Worm (Caenorhabditis elegans) whole organism, L4 larva: ENCODE data around the gene clec-193.

Experiments used
- F10B5.3 ChIP-seq: sonication (generic microtip); optimal IDR thresholded peaks from 2 replicates; lab custom pipeline; 2016; ENCODE audit warnings: mild to moderate bottlenecking, missing genetic modification characterization, missing compliant biosample characterization
- F26F4.8 ChIP-seq: fragments of 200-800 bp; sonication (Bioruptor generic); conservative IDR thresholded peaks from 2 replicates; pipeline ENCODE4 v1.3.6; 2022; ENCODE audit warnings: missing genetic modification characterization, missing compliant biosample characterization
- F37D6.2 ChIP-seq: sonication (generic microtip); optimal IDR thresholded peaks from 2 replicates; lab custom pipeline; 2016; ENCODE audit warnings: mild to moderate bottlenecking, missing genetic modification characterization, missing compliant biosample characterization
- F49E8.2 ChIP-seq: sonication (generic microtip); optimal IDR thresholded peaks from 2 replicates; lab custom pipeline; 2016; ENCODE audit warnings: missing compliant biosample characterization, mild to moderate bottlenecking, missing genetic modification characterization, borderline replicate concordance
- R02D3.7 ChIP-seq: fragments of 150-350 bp; sonication (generic microtip); optimal IDR thresholded peaks from 3 replicates; lab custom pipeline; 2014; ENCODE audit warnings: missing biosample characterization, missing genetic modification characterization
- Y105C5A.15 ChIP-seq: fragments of 200-800 bp; sonication (Bioruptor generic); IDR thresholded peaks from 2 replicates; pipeline ENCODE4 v1.3.6; 2022; ENCODE audit warnings: missing genetic modification characterization, missing compliant biosample characterization
- Y75B8A.6 ChIP-seq: fragments of 200-800 bp; sonication (Bioruptor generic); IDR thresholded peaks from 2 replicates; pipeline ENCODE4 v1.3.6; 2022; ENCODE audit warnings: missing genetic modification reagents, missing genetic modification characterization, missing compliant biosample characterization
- ZK337.2 ChIP-seq: fragments of 200-800 bp; sonication (Bioruptor generic); IDR thresholded peaks from 2 replicates; pipeline ENCODE4 v1.3.6; 2022; ENCODE audit warnings: missing genetic modification reagents, missing genetic modification characterization, missing compliant biosample characterization
- ZK546.5 ChIP-seq, 2 experiments: sonication (generic microtip); optimal IDR thresholded peaks; 2 replicates each; lab custom pipeline; 2017; ENCODE audit warnings: missing biosample characterization in 2 of 2, missing genetic modification characterization in 2 of 2
- aha-1 ChIP-seq: fragments of 150-350 bp; peaks from one replicate; lab custom pipeline; 2014; ENCODE audit warnings: missing biosample characterization, missing genetic modification characterization
- ceh-20 ChIP-seq: fragments of 200-800 bp; sonication (Bioruptor generic); IDR thresholded peaks from 2 replicates; pipeline ENCODE4 v1.3.6; 2022; ENCODE audit warnings: missing genetic modification reagents, missing genetic modification characterization, missing compliant biosample characterization
- ceh-82 ChIP-seq: sonication (generic microtip); optimal IDR thresholded peaks from 2 replicates; lab custom pipeline; 2017; ENCODE audit warnings: missing biosample characterization, missing genetic modification characterization
- cey-2 ChIP-seq: sonication (generic microtip); optimal IDR thresholded peaks from 3 replicates; lab custom pipeline; 2017; ENCODE audit warnings: missing genetic modification characterization, mild to moderate bottlenecking, missing compliant biosample characterization, antibody characterized with exemption, borderline replicate concordance; ENCODE audit not compliant: insufficient read depth
- ctbp-1 ChIP-seq: fragments of 200-800 bp; sonication (Bioruptor generic); IDR thresholded peaks from 2 replicates; pipeline ENCODE4 v1.3.6; 2022; ENCODE audit warnings: missing genetic modification reagents, missing genetic modification characterization, missing compliant biosample characterization
- daf-19 ChIP-seq: fragments of 200-800 bp; sonication (Bioruptor generic); conservative IDR thresholded peaks from 2 replicates; pipeline ENCODE4 v1.3.6; 2022; ENCODE audit warnings: missing genetic modification characterization, missing compliant biosample characterization
- dmd-6 ChIP-seq: fragments of 200-800 bp; sonication (Bioruptor generic); IDR thresholded peaks from 2 replicates; pipeline ENCODE4 v1.3.6; 2022; ENCODE audit warnings: missing genetic modification reagents, missing genetic modification characterization, missing compliant biosample characterization
- dmd-8 ChIP-seq: fragments of 200-800 bp; sonication (Bioruptor generic); IDR thresholded peaks from 2 replicates; pipeline ENCODE4 v1.3.6; 2022; ENCODE audit warnings: missing genetic modification characterization, missing compliant biosample characterization
- dmd-9 ChIP-seq: fragments of 200-800 bp; sonication (Bioruptor generic); IDR thresholded peaks from 2 replicates; pipeline ENCODE4 v1.3.6; 2022; ENCODE audit warnings: missing genetic modification reagents, missing genetic modification characterization, missing compliant biosample characterization
- dve-1 ChIP-seq: sonication (generic microtip); optimal IDR thresholded peaks from 2 replicates; lab custom pipeline; 2017; ENCODE audit warnings: antibody characterized with exemption, mild to moderate bottlenecking, missing genetic modification characterization, missing compliant biosample characterization; ENCODE audit not compliant: insufficient read depth
- fkh-10 ChIP-seq: fragments of 150-350 bp; optimal IDR thresholded peaks from 2 replicates; lab custom pipeline; 2014; ENCODE audit warnings: missing biosample characterization, missing genetic modification reagents, missing genetic modification characterization
- gei-8 ChIP-seq: fragments of 200-800 bp; sonication (Bioruptor generic); optimal IDR thresholded peaks from 2 replicates; lab custom pipeline; 2018; ENCODE audit warnings: mild to moderate bottlenecking, missing genetic modification characterization, missing compliant biosample characterization
- hif-1 ChIP-seq, 2 experiments: sonication (generic microtip); optimal IDR thresholded peaks; 2 replicates each; lab custom pipeline; 2016 to 2017; ENCODE audit warnings: missing compliant biosample characterization in 2 of 2, missing genetic modification characterization in 2 of 2, missing genetic modification reagents in 2 of 2, missing genotype in 2 of 2, mild to moderate bottlenecking in 1 of 2
- hlh-30 ChIP-seq: sonication (generic microtip); optimal IDR thresholded peaks from 2 replicates; lab custom pipeline; 2017; ENCODE audit warnings: antibody characterized with exemption, mild to moderate bottlenecking, missing genetic modification characterization, missing compliant biosample characterization; ENCODE audit not compliant: insufficient read depth
- hmg-1.1 ChIP-seq: fragments of 200-800 bp; sonication (Bioruptor generic); IDR thresholded peaks from 2 replicates; pipeline ENCODE4 v1.3.6; 2022; ENCODE audit warnings: missing genetic modification reagents, missing genetic modification characterization, missing compliant biosample characterization
- jun-1 ChIP-seq: fragments of 150-350 bp; optimal IDR thresholded peaks from 2 replicates; lab custom pipeline; 2014; ENCODE audit warnings: missing biosample characterization, missing genetic modification reagents, missing genetic modification characterization
- lin-1 ChIP-seq: fragments of 200-800 bp; sonication (Bioruptor generic); IDR thresholded peaks from 2 replicates; pipeline ENCODE4 v1.3.6; 2022; ENCODE audit warnings: missing genetic modification reagents, missing genetic modification characterization, missing compliant biosample characterization
- lin-29 ChIP-seq: fragments of 200-800 bp; sonication (Bioruptor generic); IDR thresholded peaks from 2 replicates; pipeline ENCODE4 v1.3.6; 2022; ENCODE audit warnings: missing genetic modification reagents, missing genetic modification characterization, missing compliant biosample characterization
- lin-39 ChIP-seq: fragments of 150-350 bp; optimal IDR thresholded peaks from 2 replicates; lab custom pipeline; 2014; ENCODE audit warnings: missing biosample characterization, missing genetic modification reagents, missing genetic modification characterization
- lsy-2 ChIP-seq, 2 experiments: fragments of 150-350 bp in 1 of 2; sonication (generic microtip) in 1 of 2; optimal IDR thresholded peaks; 2 replicates each; lab custom pipeline; 2014 to 2017; ENCODE audit warnings: missing biosample characterization in 2 of 2, missing genetic modification characterization in 2 of 2
- madf-5 ChIP-seq, 2 experiments: fragments of 200-800 bp; sonication (Bioruptor generic); IDR thresholded peaks; 2 replicates each; pipeline ENCODE4 v1.3.6; 2022; ENCODE audit warnings: missing compliant biosample characterization in 2 of 2, missing genetic modification characterization in 2 of 2
- madf-9 ChIP-seq: fragments of 200-800 bp; sonication (Bioruptor generic); conservative IDR thresholded peaks from 2 replicates; pipeline ENCODE4 v1.3.6; 2022; ENCODE audit warnings: missing genetic modification reagents, missing genetic modification characterization, missing compliant biosample characterization
- mdt-29 ChIP-seq: fragments of 200-800 bp; sonication (Bioruptor generic); IDR thresholded peaks from 2 replicates; pipeline ENCODE4 v1.3.6; 2022; ENCODE audit warnings: missing genetic modification reagents, missing genetic modification characterization, missing compliant biosample characterization
- mep-1 ChIP-seq: fragments of 150-350 bp; sonication (generic microtip); optimal IDR thresholded peaks from 3 replicates; lab custom pipeline; 2014; ENCODE audit warnings: missing biosample characterization, missing genetic modification characterization
- mes-2 ChIP-seq: sonication (generic microtip); optimal IDR thresholded peaks from 2 replicates; lab custom pipeline; 2016; ENCODE audit warnings: missing genotype, mild to moderate bottlenecking, missing genetic modification characterization, missing compliant biosample characterization; ENCODE audit not compliant: poor library complexity, severe bottlenecking
- mxl-3 ChIP-seq: fragments of 200-800 bp; sonication (Bioruptor generic); optimal IDR thresholded peaks from 2 replicates; lab custom pipeline; 2018; ENCODE audit warnings: mild to moderate bottlenecking, missing genetic modification characterization, missing compliant biosample characterization
- nhr-10 ChIP-seq: fragments of 150-350 bp; optimal IDR thresholded peaks from 2 replicates; lab custom pipeline; 2014; ENCODE audit warnings: missing biosample characterization, missing genetic modification characterization
- nhr-11 ChIP-seq: fragments of 150-350 bp; optimal IDR thresholded peaks from 2 replicates; lab custom pipeline; 2014; ENCODE audit warnings: missing biosample characterization, missing genetic modification characterization
- nhr-111 ChIP-seq: fragments of 200-800 bp; sonication (Bioruptor generic); optimal IDR thresholded peaks from 2 replicates; lab custom pipeline; 2018; ENCODE audit warnings: mild to moderate bottlenecking, missing genetic modification characterization, missing compliant biosample characterization
- nhr-25 ChIP-seq: sonication (generic microtip); optimal IDR thresholded peaks from 2 replicates; lab custom pipeline; 2017; ENCODE audit warnings: missing genetic modification characterization, mild to moderate bottlenecking, missing compliant biosample characterization, antibody characterized with exemption, moderate library complexity, borderline replicate concordance; ENCODE audit not compliant: insufficient read depth
- nhr-41 ChIP-seq: fragments of 200-800 bp; sonication (Bioruptor generic); IDR thresholded peaks from 2 replicates; pipeline ENCODE4 v1.3.6; 2022; ENCODE audit warnings: missing genetic modification reagents, missing genetic modification characterization, missing compliant biosample characterization
- nhr-6 ChIP-seq: fragments of 150-350 bp; optimal IDR thresholded peaks from 2 replicates; lab custom pipeline; 2014; ENCODE audit warnings: missing biosample characterization, missing genetic modification characterization
- nhr-76 ChIP-seq: fragments of 150-350 bp; optimal IDR thresholded peaks from 2 replicates; lab custom pipeline; 2014; ENCODE audit warnings: missing biosample characterization, missing genetic modification characterization
- sdz-12 ChIP-seq: fragments of 200-800 bp; sonication (Bioruptor generic); optimal IDR thresholded peaks from 2 replicates; lab custom pipeline; 2018; ENCODE audit warnings: mild to moderate bottlenecking, missing genetic modification characterization, missing compliant biosample characterization
- set-16 ChIP-seq: fragments of 200-800 bp; sonication (Bioruptor generic); IDR thresholded peaks from 2 replicates; pipeline ENCODE4 v1.3.6; 2022; ENCODE audit warnings: missing genetic modification reagents, missing genetic modification characterization, missing compliant biosample characterization
- snpc-1.2 ChIP-seq: fragments of 200-800 bp; sonication (Bioruptor generic); IDR thresholded peaks from 2 replicates; pipeline ENCODE4 v1.3.6; 2022; ENCODE audit warnings: missing genetic modification reagents, missing genetic modification characterization, missing compliant biosample characterization
- tag-97 ChIP-seq: fragments of 200-800 bp; sonication (Bioruptor generic); IDR thresholded peaks from 2 replicates; pipeline ENCODE4 v1.3.6; 2022; ENCODE audit warnings: missing genetic modification characterization, missing compliant biosample characterization
- unc-62 ChIP-seq, 3 experiments: fragments of 150-350 bp in 1 of 3; sonication (generic microtip); optimal IDR thresholded peaks in 2 of 3; peaks in 1 of 3; 1 replicate in 1 of 3; 2 replicates in 2 of 3; lab custom pipeline; 2014 to 2017; ENCODE audit warnings: missing biosample characterization in 3 of 3, missing genetic modification characterization in 3 of 3, missing genetic modification reagents in 3 of 3, missing genotype in 1 of 3
- vab-7 ChIP-seq: fragments of 200-800 bp; sonication (Bioruptor generic); IDR thresholded peaks from 2 replicates; pipeline ENCODE4 v1.3.6; 2022; ENCODE audit warnings: missing genetic modification reagents, missing genetic modification characterization, missing compliant biosample characterization
- zfp-2 ChIP-seq: sonication (generic microtip); optimal IDR thresholded peaks from 2 replicates; lab custom pipeline; 2016; ENCODE audit warnings: mild to moderate bottlenecking, missing genetic modification characterization, missing compliant biosample characterization
- ztf-11 ChIP-seq: fragments of 150-350 bp; optimal IDR thresholded peaks from 2 replicates; lab custom pipeline; 2014; ENCODE audit warnings: missing biosample characterization, missing genetic modification characterization

Gene clec-193

DNA sequence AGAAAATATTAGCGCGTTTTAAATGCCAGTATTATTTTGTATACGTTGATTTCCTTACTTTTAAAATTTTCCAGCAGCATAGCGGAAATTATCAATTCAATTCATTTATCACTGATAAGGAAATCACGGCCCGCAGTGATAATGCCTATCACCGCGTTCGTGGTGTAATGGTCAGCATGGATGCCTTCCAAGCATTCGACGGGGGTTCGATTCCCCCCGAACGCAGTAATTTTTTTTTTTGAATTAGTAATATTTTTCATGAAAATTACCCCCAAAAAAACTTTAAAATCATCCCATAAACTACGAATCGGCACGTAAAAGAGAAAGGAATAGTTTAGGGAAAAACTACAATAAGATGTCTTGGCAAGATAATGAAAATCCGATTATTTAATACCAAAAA is 31.2 kb downstream of the clec-193 start (continued):
- TF ChIP-seq ZK337.2 (GFP tag; lab: Robert Waterston, UW): peak; percentile 52; the same call in 1 of the 2 replicates
- TF ChIP-seq mdt-29 (GFP tag; lab: Robert Waterston, UW): no peak; the same call in 1 of the 2 replicates
- peak in 1 of 2 experiments; percentile 47; a peak in 1 of 4 replicates for TF ChIP-seq madf-5 (GFP tag; IDR thresholded peaks at IDR 0.05; lab: Robert Waterston, UW)
- no peak for TF ChIP-seq mxl-3 (GFP tag; lab: Kevin White, UChicago)
- TF ChIP-seq Y105C5A.15: peak; percentile 67; the same call in 1 of the 2 replicates
- TF ChIP-seq dmd-6 (GFP tag; lab: Robert Waterston, UW): no peak
- TF ChIP-seq dmd-9 (GFP tag; lab: Robert Waterston, UW): no peak
- TF ChIP-seq mes-2 (tag; lab: Kevin White, UChicago): no peak
- no peak for TF ChIP-seq fkh-10 (GFP tag; lab: Kevin White, UChicago)
- peak; percentile 59; the same call in 1 of the 2 replicates for TF ChIP-seq daf-19 (GFP tag; lab: Robert Waterston, UW)
- no peak; the same call in 1 of the 2 replicates for TF ChIP-seq dmd-8 (GFP tag; lab: Robert Waterston, UW)
- no peak for TF ChIP-seq ztf-11
- peak; percentile 35; the same call in 1 of the 2 replicates for TF ChIP-seq lin-29 (GFP tag; lab: Robert Waterston, UW)
- no peak for TF ChIP-seq R02D3.7 (tag; lab: Kevin White, UChicago)
- TF ChIP-seq lin-39 (tag; lab: Kevin White, UChicago): no peak
- TF ChIP-seq ZK546.5 (tag; optimal IDR thresholded peaks at IDR 0.05; lab: Kevin White, UChicago): no peak
- no peak for TF ChIP-seq ceh-82 (tag; lab: Kevin White, UChicago)
- no peak for TF ChIP-seq nhr-41
- TF ChIP-seq aha-1: no peak
- TF ChIP-seq nhr-25: no peak
- TF ChIP-seq zfp-2 (tag; lab: Kevin White, UChicago): no peak
- peak; percentile 78 for TF ChIP-seq madf-9 (GFP tag; lab: Robert Waterston, UW)
- TF ChIP-seq lin-1 (GFP tag; lab: Robert Waterston, UW): no peak; the same call in none of the 2 replicates
- no peak for TF ChIP-seq nhr-6 (tag; lab: Kevin White, UChicago)
- TF ChIP-seq F37D6.2 (tag; lab: Kevin White, UChicago): no peak
- TF ChIP-seq sdz-12 (GFP tag; lab: Kevin White, UChicago): peak; percentile 39
- TF ChIP-seq Y75B8A.6 (GFP tag; lab: Robert Waterston, UW): no peak
- no peak for TF ChIP-seq hif-1 (tag; optimal IDR thresholded peaks at IDR 0.05; lab: Kevin White, UChicago)
- no peak for TF ChIP-seq nhr-10 (tag; lab: Kevin White, UChicago)
- TF ChIP-seq dve-1 (tag; lab: Kevin White, UChicago): peak; percentile 44
- no peak for TF ChIP-seq nhr-111 (GFP tag; lab: Kevin White, UChicago)
- TF ChIP-seq nhr-11 (tag; lab: Kevin White, UChicago): no peak
- peak; percentile 52 for TF ChIP-seq F49E8.2 (tag; lab: Kevin White, UChicago)
- no peak for TF ChIP-seq cey-2 (tag; lab: Kevin White, UChicago)
- TF ChIP-seq F26F4.8 (GFP tag; lab: Robert Waterston, UW): peak; percentile 85
- TF ChIP-seq unc-62 (GFP tag; optimal IDR thresholded peaks at IDR 0.05 in 1 of 2; lab: Kevin White, UChicago): no peak
- no peak for TF ChIP-seq unc-62 (tag; optimal IDR thresholded peaks at IDR 0.05; lab: Kevin White, UChicago)
- no peak for TF ChIP-seq hmg-1.1 (GFP tag; lab: Robert Waterston, UW)
- TF ChIP-seq nhr-76: no peak
- no peak for TF ChIP-seq tag-97
- no peak for TF ChIP-seq F10B5.3 (tag; lab: Kevin White, UChicago)
- TF ChIP-seq vab-7: peak; percentile 81
- no peak for TF ChIP-seq hlh-30 (tag; lab: Kevin White, UChicago)
- no peak for TF ChIP-seq set-16 (GFP tag; lab: Robert Waterston, UW)
- TF ChIP-seq ctbp-1 (GFP tag; lab: Robert Waterston, UW): no peak
- no peak for TF ChIP-seq gei-8 (GFP tag; lab: Kevin White, UChicago)
- peak; percentile 98 for TF ChIP-seq snpc-1.2
- no peak for TF ChIP-seq ceh-20 (GFP tag; lab: Robert Waterston, UW)
- peak; percentile 9 for TF ChIP-seq mep-1 (tag; lab: Kevin White, UChicago)
- no peak for TF ChIP-seq lsy-2 (tag; optimal IDR thresholded peaks at IDR 0.05; lab: Kevin White, UChicago)
- no peak for TF ChIP-seq jun-1 (tag; lab: Kevin White, UChicago)
